Fruit fly (Drosophila melanogaster) Kc167 (cell line): Measurements from ENCODE around the gene Spindly.

ENCODE experiments used
- Myc ChIP-seq: fragments of >200 bp; optimal IDR thresholded peaks from 2 replicates; lab custom pipeline; 2017; ENCODE audit warnings: missing external identifiers
- Sin3A ChIP-seq: fragments of >200 bp; optimal IDR thresholded peaks from 2 replicates; lab custom pipeline; 2018; ENCODE audit warnings: missing external identifiers
- h ChIP-seq: fragments of >200 bp; optimal IDR thresholded peaks from 3 replicates; lab custom pipeline; 2018; ENCODE audit warnings: missing external identifiers
- insv ChIP-seq: fragments of >200 bp; optimal IDR thresholded peaks from 3 replicates; lab custom pipeline; 2018; ENCODE audit warnings: missing external identifiers
- psq ChIP-seq: fragments of >200 bp; optimal IDR thresholded peaks from 2 replicates; lab custom pipeline; 2017; ENCODE audit warnings: missing external identifiers
- ttk ChIP-seq: sonication (Bioruptor generic); optimal IDR thresholded peaks from 2 replicates; lab custom pipeline; 2017; ENCODE audit warnings: missing external identifiers

The Spindly gene

dm6 chr2L:3510002-3510401 is 20.1 kb downstream of the Spindly start, which contains the start of gene CG31954:
CG31954 (minus strand) TSS chr2L:3510102.
- TF ChIP-seq psq: no peak
- TF ChIP-seq insv (lab: Kevin White, UChicago): no peak
- no peak for TF ChIP-seq h (lab: Kevin White, UChicago)
- TF ChIP-seq ttk (lab: Kevin White, UChicago): no peak
- no peak for TF ChIP-seq Myc (lab: Kevin White, UChicago)
- no peak for TF ChIP-seq Sin3A (lab: Kevin White, UChicago)

dm6 chr2L:3507209-3508164 is 22.6 kb downstream of the Spindly start, which contains the start of gene tim:
tim (minus strand) TSS chr2L:3508119.
- no peak for TF ChIP-seq Sin3A (lab: Kevin White, UChicago)
- no peak for TF ChIP-seq insv (lab: Kevin White, UChicago)
- no peak for TF ChIP-seq psq
- TF ChIP-seq Myc (lab: Kevin White, UChicago): no peak
- TF ChIP-seq h (lab: Kevin White, UChicago): no peak
- TF ChIP-seq ttk (lab: Kevin White, UChicago): no peak

DNA sequence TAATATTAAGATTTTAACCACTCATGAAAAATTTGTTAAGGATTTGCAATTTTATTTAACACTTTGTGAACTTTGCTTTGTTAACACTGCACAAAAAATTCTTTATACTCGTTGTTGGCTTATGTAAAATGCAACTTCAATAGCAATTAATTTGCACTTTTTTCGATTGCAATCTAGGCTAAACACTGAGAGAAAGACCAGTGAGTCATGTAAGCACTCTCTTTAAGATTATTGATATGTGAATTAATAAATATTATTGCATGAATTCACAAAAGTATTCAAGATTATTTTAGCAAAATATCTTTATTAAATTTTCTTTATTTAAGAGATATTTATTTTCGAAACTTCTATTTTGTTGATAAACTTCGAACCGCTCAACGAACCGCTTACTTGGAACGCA is 23.3 kb downstream of the Spindly start:
- TF ChIP-seq Myc (lab: Kevin White, UChicago) (no peak), ttk (lab: Kevin White, UChicago) (no peak), h (lab: Kevin White, UChicago) (no peak), insv (lab: Kevin White, UChicago) (no peak), Sin3A (lab: Kevin White, UChicago) (no peak), psq (no peak)

dm6 chr2L:3506322-3506721 is 23.8 kb downstream of the Spindly start:
- TF ChIP-seq ttk (lab: Kevin White, UChicago): no peak
- TF ChIP-seq psq: no peak
- TF ChIP-seq Myc (lab: Kevin White, UChicago): no peak
- no peak for TF ChIP-seq insv (lab: Kevin White, UChicago)
- TF ChIP-seq h (lab: Kevin White, UChicago): no peak
- TF ChIP-seq Sin3A (lab: Kevin White, UChicago): no peak

DNA sequence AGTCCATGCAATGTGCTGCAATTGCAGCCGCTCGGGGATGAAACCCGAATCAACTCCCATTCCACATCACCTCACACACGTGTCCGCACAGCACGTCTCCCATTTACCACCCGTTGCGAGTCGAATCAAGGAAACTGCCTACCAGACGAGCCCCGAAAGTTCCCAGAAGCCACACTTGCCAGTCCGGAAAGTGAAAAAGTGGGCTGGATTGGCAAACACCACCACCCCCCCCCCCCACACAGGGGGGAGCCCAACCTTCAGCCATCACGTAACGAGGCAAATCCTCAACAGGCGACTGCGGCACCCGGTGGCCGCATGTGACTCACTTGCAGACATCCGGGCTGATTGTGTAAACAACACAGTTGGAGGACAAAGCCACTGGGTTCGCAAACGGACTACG is 25.3 kb downstream of the Spindly start:
- TF ChIP-seq h (lab: Kevin White, UChicago): no peak
- TF ChIP-seq insv (lab: Kevin White, UChicago): no peak
- no peak for TF ChIP-seq psq
- no peak for TF ChIP-seq ttk (lab: Kevin White, UChicago)
- TF ChIP-seq Sin3A (lab: Kevin White, UChicago): no peak
- no peak for TF ChIP-seq Myc (lab: Kevin White, UChicago)

DNA sequence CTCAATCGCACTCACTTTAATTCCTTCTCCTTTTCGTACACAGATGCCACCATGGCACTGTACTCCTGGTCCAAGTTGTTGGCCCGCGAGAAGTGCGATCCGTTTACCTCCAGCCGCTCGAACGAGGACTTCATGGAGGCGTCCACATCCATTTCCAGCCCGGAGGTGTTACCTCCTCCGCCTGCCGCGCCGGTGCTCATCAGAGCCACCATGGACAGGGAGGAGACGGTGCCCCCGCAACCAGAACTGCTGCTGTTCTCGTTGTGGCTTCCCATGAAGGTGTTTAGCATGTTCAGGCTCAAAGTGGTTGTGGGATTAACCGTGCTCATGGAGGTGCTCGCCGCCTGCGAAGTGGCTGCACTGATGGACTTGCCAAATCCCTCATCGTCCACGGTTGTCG is 34.7 kb downstream of the Spindly start:
- TF ChIP-seq h (lab: Kevin White, UChicago) (no peak), insv (lab: Kevin White, UChicago) (no peak), ttk (lab: Kevin White, UChicago) (no peak), psq (no peak), Sin3A (lab: Kevin White, UChicago) (no peak), Myc (lab: Kevin White, UChicago) (no peak)

dm6 chr2L:3493475-3493874 is 36.6 kb downstream of the Spindly start:
- TF ChIP-seq ttk (lab: Kevin White, UChicago) (no peak), psq (no peak), insv (lab: Kevin White, UChicago) (no peak), Sin3A (lab: Kevin White, UChicago) (no peak), Myc (lab: Kevin White, UChicago) (no peak), h (lab: Kevin White, UChicago) (no peak)

DNA sequence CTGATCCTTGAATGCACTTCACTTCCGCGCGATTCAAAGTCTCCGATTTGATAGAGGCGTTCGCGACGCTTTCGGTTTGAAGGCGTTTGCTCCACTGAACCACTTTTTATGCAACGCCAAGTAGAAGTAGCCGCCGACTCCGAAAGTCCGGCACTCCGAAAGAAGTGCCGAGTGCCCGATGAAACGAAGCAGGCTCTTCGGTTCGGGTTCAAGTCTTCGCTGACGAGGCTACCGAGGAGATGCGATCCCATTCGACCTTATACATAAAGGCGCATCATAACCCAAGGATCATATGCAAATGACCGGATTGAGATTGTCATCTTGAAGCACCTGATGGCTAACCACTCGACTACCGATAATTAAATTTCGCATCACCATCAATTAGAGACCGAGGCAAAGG is 39.1 kb downstream of the Spindly start, which contains the start of gene CG15414:
TSS of gene CG15414 (minus strand) at position 101 of the 400 bp plus-strand sequence.
- no peak for TF ChIP-seq Sin3A (lab: Kevin White, UChicago)
- TF ChIP-seq insv (lab: Kevin White, UChicago): no peak
- TF ChIP-seq psq: no peak
- TF ChIP-seq h (lab: Kevin White, UChicago): no peak

DNA sequence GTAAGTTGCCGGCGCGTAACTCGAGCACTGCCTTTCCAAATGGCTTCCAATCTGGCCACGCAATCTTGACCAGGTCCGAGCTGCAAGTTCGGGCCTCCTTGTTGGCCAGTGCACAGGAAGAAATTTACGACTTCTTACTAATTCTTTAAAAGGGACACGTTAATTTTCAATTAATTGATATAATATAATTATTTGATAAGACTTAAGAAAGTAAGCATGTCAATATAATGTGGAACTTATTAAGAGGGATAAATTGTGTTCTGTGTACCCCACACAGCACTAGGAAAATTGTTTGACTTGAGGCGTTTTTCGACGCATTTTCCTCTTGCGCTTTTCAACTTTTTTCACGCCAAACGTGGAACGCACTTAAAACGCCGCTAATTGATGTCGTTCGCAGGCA is 44.6 kb downstream of the Spindly start:
- TF ChIP-seq psq: no peak
- TF ChIP-seq Sin3A (lab: Kevin White, UChicago): no peak
- no peak for TF ChIP-seq insv (lab: Kevin White, UChicago)
- TF ChIP-seq Myc (lab: Kevin White, UChicago): no peak
- TF ChIP-seq ttk (lab: Kevin White, UChicago): no peak
- TF ChIP-seq h (lab: Kevin White, UChicago): no peak

- TF ChIP-seq psq: no peak
- no peak for TF ChIP-seq Myc (lab: Kevin White, UChicago)
- TF ChIP-seq Sin3A (lab: Kevin White, UChicago): no peak
These were observed 45.4 kb downstream of the Spindly start for dm6 chr2L:3484759-3485158.

DNA sequence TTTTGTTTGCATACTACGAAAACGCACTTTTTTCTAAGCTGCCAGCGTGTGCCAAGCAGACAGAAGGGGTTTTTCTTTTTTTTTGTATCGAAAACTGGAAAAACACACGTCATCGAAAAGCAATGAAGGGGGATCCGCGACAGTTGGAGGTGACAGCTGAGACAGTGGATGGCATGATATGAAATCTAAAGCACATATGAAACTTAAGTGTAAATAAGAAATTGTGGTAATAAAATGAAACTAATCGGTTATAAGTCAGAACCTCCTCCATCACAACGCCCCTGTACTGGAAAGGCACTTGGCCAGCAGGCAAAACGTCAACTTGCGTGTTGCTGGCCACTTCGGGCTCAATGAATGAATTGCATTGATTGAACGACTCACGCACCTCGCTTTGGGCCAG is 46.4 kb downstream of the Spindly start:
- TF ChIP-seq psq: no peak
- no peak for TF ChIP-seq Sin3A (lab: Kevin White, UChicago)
- TF ChIP-seq h (lab: Kevin White, UChicago): no peak

dm6 chr2L:3482712-3483111 is 47.4 kb downstream of the Spindly start:
- TF ChIP-seq insv (lab: Kevin White, UChicago) (no peak), Myc (lab: Kevin White, UChicago) (no peak), h (lab: Kevin White, UChicago) (no peak), psq (no peak), Sin3A (lab: Kevin White, UChicago) (no peak), ttk (lab: Kevin White, UChicago) (no peak)
